Worm (Caenorhabditis elegans) whole organism, L2 larva: ENCODE data around the gene aptf-4.

ENCODE experiments used
- C34F6.9 ChIP-seq: fragments of 150-350 bp; optimal IDR thresholded peaks from 2 replicates; lab custom pipeline; 2014; ENCODE audit warnings: missing biosample characterization, missing genetic modification characterization
- F13H6.1 ChIP-seq: sonication (generic microtip); optimal IDR thresholded peaks from 2 replicates; lab custom pipeline; 2016; ENCODE audit warnings: missing genetic modification characterization, missing compliant biosample characterization
- R02D3.7 ChIP-seq: fragments of 150-350 bp; optimal IDR thresholded peaks from 2 replicates; lab custom pipeline; 2014; ENCODE audit warnings: missing biosample characterization, missing genetic modification characterization
- Y55F3AM.14 ChIP-seq: fragments of 200-800 bp; sonication (Bioruptor generic); optimal IDR thresholded peaks from 2 replicates; lab custom pipeline; 2018; ENCODE audit warnings: mild to moderate bottlenecking, missing genetic modification characterization, missing compliant biosample characterization
- ZK546.5 ChIP-seq: sonication (generic microtip); optimal IDR thresholded peaks from 2 replicates; lab custom pipeline; 2017; ENCODE audit warnings: missing biosample characterization, missing genetic modification characterization
- alr-1 ChIP-seq: fragments of 150-350 bp; optimal IDR thresholded peaks from 2 replicates; lab custom pipeline; 2014; ENCODE audit warnings: missing biosample characterization, missing genetic modification characterization
- aly-2 ChIP-seq: fragments of 150-350 bp; optimal IDR thresholded peaks from 2 replicates; lab custom pipeline; 2014; ENCODE audit warnings: missing biosample characterization, missing genetic modification characterization
- ama-1 ChIP-seq: fragments of 150-350 bp; optimal IDR thresholded peaks from 2 replicates; lab custom pipeline; 2018; ENCODE audit warnings: inconsistent platforms
- blmp-1 ChIP-seq: sonication (generic microtip); optimal IDR thresholded peaks from 2 replicates; lab custom pipeline; 2017; ENCODE audit warnings: missing genetic modification characterization, mild to moderate bottlenecking, missing compliant biosample characterization, antibody characterized with exemption, moderate library complexity; ENCODE audit not compliant: insufficient read depth
- ceh-16 ChIP-seq: fragments of 150-350 bp; optimal IDR thresholded peaks from 2 replicates; lab custom pipeline; 2014; ENCODE audit warnings: missing biosample characterization, missing genetic modification characterization
- crh-2 ChIP-seq: sonication (generic microtip); optimal IDR thresholded peaks from 2 replicates; lab custom pipeline; 2017; ENCODE audit warnings: missing biosample characterization, missing genetic modification characterization
- dmd-4 ChIP-seq: sonication (generic microtip); optimal IDR thresholded peaks from 2 replicates; lab custom pipeline; 2017; ENCODE audit warnings: missing biosample characterization, missing genetic modification characterization
- elt-1 ChIP-seq: fragments of 150-350 bp; optimal IDR thresholded peaks from 2 replicates; lab custom pipeline; 2014; ENCODE audit warnings: missing biosample characterization, missing genetic modification characterization
- elt-3 ChIP-seq: sonication (generic microtip); optimal IDR thresholded peaks from 2 replicates; lab custom pipeline; 2017; ENCODE audit warnings: missing biosample characterization, missing genetic modification characterization
- fos-1 ChIP-seq: fragments of 150-350 bp; optimal IDR thresholded peaks from 2 replicates; lab custom pipeline; 2014; ENCODE audit warnings: missing biosample characterization, missing genetic modification characterization
- gmeb-1 ChIP-seq: fragments of 150-350 bp; optimal IDR thresholded peaks from 2 replicates; lab custom pipeline; 2014; ENCODE audit warnings: missing biosample characterization, missing genetic modification characterization
- lin-39 ChIP-seq: fragments of 150-350 bp; optimal IDR thresholded peaks from 2 replicates; lab custom pipeline; 2014; ENCODE audit warnings: missing biosample characterization, missing genetic modification reagents, missing genetic modification characterization
- lsy-2 ChIP-seq, 2 experiments: fragments of 150-350 bp in 1 of 2; sonication (generic microtip) in 1 of 2; optimal IDR thresholded peaks; 2 replicates each; lab custom pipeline; 2014 to 2017; ENCODE audit warnings: missing biosample characterization in 2 of 2, missing genetic modification characterization in 2 of 2
- nhr-129 ChIP-seq: fragments of 150-350 bp; optimal IDR thresholded peaks from 2 replicates; lab custom pipeline; 2014; ENCODE audit warnings: missing biosample characterization, missing genetic modification characterization
- nhr-21 ChIP-seq: fragments of 150-350 bp; optimal IDR thresholded peaks from 2 replicates; lab custom pipeline; 2014; ENCODE audit warnings: missing biosample characterization, missing genetic modification characterization
- nhr-237 ChIP-seq: fragments of 150-350 bp; optimal IDR thresholded peaks from 2 replicates; lab custom pipeline; 2014; ENCODE audit warnings: missing biosample characterization, missing genetic modification characterization
- nhr-6 ChIP-seq: fragments of 150-350 bp; optimal IDR thresholded peaks from 2 replicates; lab custom pipeline; 2014; ENCODE audit warnings: missing biosample characterization, missing genetic modification characterization
- nhr-77 ChIP-seq: fragments of 150-350 bp; optimal IDR thresholded peaks from 2 replicates; lab custom pipeline; 2014; ENCODE audit warnings: missing biosample characterization, missing genetic modification characterization
- sem-4 ChIP-seq: fragments of 150-350 bp; optimal IDR thresholded peaks from 2 replicates; lab custom pipeline; 2014; ENCODE audit warnings: missing biosample characterization, missing genetic modification reagents, missing genetic modification characterization
- sma-3 ChIP-seq: sonication (generic microtip); optimal IDR thresholded peaks from 2 replicates; lab custom pipeline; 2016; ENCODE audit warnings: missing genetic modification reagents, missing genetic modification characterization, missing compliant biosample characterization
- sma-9 ChIP-seq, 2 experiments: fragments of 150-350 bp in 1 of 2; sonication (generic microtip) in 1 of 2; optimal IDR thresholded peaks; 2 replicates each; lab custom pipeline; 2014 to 2016; ENCODE audit warnings: missing genetic modification characterization in 2 of 2, mild to moderate bottlenecking in 1 of 2, missing biosample characterization in 1 of 2, missing compliant biosample characterization in 1 of 2, missing genetic modification reagents in 1 of 2, moderate library complexity in 1 of 2
- snpc-4 ChIP-seq: fragments of 150-350 bp; optimal IDR thresholded peaks from 2 replicates; lab custom pipeline; 2014; ENCODE audit warnings: missing biosample characterization, missing genetic modification characterization
- unc-39 ChIP-seq: fragments of 150-350 bp; optimal IDR thresholded peaks from 2 replicates; lab custom pipeline; 2014; ENCODE audit warnings: missing biosample characterization, missing genetic modification characterization
- unc-55 ChIP-seq: fragments of 150-350 bp; sonication (generic microtip); optimal IDR thresholded peaks from 3 replicates; lab custom pipeline; 2014; ENCODE audit warnings: missing biosample characterization, missing genetic modification reagents, missing genetic modification characterization
- zag-1 ChIP-seq: fragments of 150-350 bp; optimal IDR thresholded peaks from 2 replicates; lab custom pipeline; 2014; ENCODE audit warnings: missing biosample characterization, missing genetic modification characterization
- ztf-4 ChIP-seq: fragments of 150-350 bp; optimal IDR thresholded peaks from 2 replicates; lab custom pipeline; 2014; ENCODE audit warnings: missing biosample characterization, missing genetic modification characterization

The aptf-4 gene

DNA sequence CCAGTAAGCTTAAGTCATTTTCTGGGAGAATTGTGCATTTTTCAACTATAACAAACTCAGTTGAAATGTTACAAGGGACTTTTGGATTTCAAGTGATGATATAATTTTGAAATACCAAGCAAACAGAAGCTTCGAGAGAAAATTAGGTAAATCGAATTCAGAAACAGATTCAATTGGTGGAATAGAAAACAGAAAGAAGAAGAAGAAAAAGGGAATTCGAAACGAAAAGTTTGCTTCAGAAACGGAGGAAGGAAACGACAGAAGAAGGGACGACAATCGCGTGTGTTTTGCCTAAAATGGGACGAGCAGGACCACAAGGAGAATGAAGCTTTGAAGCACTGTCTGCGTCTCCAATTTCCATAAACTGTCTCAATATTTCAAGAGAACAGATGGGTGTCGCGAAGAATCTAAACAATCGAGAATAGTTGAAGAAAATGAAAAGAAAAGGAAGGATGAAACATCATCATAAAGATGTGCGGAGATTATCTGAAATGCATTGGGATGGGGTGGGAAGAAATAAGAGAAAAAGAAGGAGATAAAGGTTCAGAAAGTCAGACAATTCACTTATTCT, 3.0 kb upstream of the aptf-4 start:
- TF ChIP-seq zag-1 (tag; lab: Kevin White, UChicago) (peak; percentile 28), sma-3 (GFP tag; lab: Kevin White, UChicago) (no peak), sem-4 (tag; lab: Kevin White, UChicago) (peak; percentile 29), unc-55 (GFP tag; lab: Kevin White, UChicago) (peak; percentile 70), elt-1 (tag; lab: Kevin White, UChicago) (no peak), lsy-2 (tag; optimal IDR thresholded peaks at IDR 0.05; lab: Kevin White, UChicago) (peak in 1 of 2 experiments; percentile 18), nhr-6 (tag; lab: Kevin White, UChicago) (no peak), nhr-129 (tag; lab: Kevin White, UChicago) (peak; percentile 21), blmp-1 (tag; lab: Kevin White, UChicago) (no peak), F13H6.1 (tag; lab: Kevin White, UChicago) (peak; percentile 11), nhr-237 (tag; lab: Kevin White, UChicago) (no peak)

DNA sequence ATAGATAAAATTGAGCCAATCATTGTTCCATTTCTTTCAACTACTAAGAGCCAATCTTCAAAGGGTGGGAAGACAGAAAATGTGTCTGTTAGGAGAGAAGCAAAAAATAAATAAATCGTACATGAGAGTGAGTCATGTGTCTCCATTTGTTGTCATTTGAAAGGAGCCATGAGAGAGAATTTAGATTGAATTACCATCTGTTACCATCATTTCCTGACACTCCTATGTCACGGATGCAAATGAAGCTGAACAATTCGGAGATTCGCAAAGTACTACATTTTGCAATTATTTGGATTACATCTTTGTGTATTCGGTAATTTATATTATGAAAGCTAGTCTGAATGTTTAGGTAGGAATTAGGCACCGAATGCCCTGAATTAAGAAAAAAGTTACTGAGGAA, 2.3 kb upstream of the aptf-4 start:
- no peak for TF ChIP-seq unc-55 (GFP tag; lab: Kevin White, UChicago)
- peak; percentile 16 for TF ChIP-seq lin-39 (tag; lab: Kevin White, UChicago)
- TF ChIP-seq nhr-21 (tag; lab: Kevin White, UChicago), result no peak

DNA sequence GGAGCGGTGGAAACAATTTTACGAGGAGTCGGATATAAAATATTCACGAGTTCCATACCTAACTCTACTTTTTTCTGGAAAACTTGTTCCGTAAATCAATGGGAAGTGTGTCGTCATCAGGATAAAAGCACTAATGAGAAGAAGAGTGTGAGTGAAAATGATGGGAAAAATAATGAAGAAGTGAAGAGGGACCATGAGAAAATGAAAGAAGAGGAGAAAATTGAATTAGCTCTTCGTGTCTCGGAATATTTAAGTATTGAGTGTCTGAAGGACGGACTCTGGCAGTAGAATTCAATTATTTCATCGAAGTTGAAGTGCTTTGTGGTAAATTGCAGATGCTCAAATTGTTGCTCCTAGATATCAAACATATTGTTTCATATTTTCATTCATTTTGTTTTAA, 1.6 kb upstream of the aptf-4 start:
- no peak for TF ChIP-seq elt-1 (tag; lab: Kevin White, UChicago)
- TF ChIP-seq alr-1 (tag; lab: Kevin White, UChicago), result no peak
- TF ChIP-seq sma-9 (GFP tag; optimal IDR thresholded peaks at IDR 0.05; lab: Kevin White, UChicago), result peak; percentile 38
- TF ChIP-seq sma-9 (tag; optimal IDR thresholded peaks at IDR 0.05; lab: Kevin White, UChicago), result no peak
- no peak for TF ChIP-seq unc-39 (tag; lab: Kevin White, UChicago)
- TF ChIP-seq unc-55 (GFP tag; lab: Kevin White, UChicago), result peak; percentile 17
- peak in 1 of 2 experiments; percentile 39 for TF ChIP-seq lsy-2 (tag; optimal IDR thresholded peaks at IDR 0.05; lab: Kevin White, UChicago)
- no peak for TF ChIP-seq ZK546.5 (tag; lab: Kevin White, UChicago)
- TF ChIP-seq C34F6.9 (tag; lab: Kevin White, UChicago), result peak; percentile 49
- no peak for TF ChIP-seq dmd-4 (tag; lab: Kevin White, UChicago)
- TF ChIP-seq blmp-1 (tag; lab: Kevin White, UChicago), result no peak
- peak; percentile 40 for TF ChIP-seq zag-1 (tag; lab: Kevin White, UChicago)
- TF ChIP-seq snpc-4 (tag; lab: Kevin White, UChicago), result no peak
- no peak for TF ChIP-seq R02D3.7
- TF ChIP-seq crh-2 (tag; lab: Kevin White, UChicago), result peak; percentile 35
- TF ChIP-seq fos-1, result no peak

DNA sequence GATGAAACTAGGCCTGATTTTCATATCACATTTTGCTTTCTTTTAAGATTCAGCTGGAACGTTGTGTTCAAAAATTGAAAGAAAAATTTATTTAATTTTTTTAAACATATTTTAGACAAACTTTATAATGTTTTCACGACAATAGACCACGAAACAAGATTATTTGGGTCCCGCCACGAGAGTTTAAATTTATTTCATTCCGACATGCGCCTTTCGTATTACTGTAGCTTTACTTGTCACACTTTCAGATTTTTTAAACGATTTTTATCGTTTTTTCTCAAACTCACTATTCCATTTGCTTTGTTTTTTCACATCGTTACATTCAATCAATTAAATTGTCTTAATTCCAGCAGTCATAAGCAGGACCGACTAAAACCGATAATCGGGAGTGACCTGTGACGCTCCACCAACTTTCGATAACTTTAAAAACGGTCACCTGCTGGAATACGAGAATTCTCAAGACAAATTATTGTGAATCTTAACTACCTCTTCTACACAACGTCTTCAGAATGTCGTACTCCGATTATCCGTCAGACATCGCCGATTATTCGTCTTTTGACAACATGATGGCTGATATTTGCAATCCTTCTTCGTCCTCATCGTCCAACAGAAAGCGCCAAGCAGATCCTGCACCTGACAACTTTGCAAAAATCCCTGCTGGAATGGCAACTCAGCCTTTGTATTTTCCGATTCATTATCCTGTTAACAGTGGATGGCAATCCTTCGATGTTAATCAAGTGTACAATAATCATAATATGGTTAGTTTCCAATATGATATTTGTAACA, 3.2 kb downstream of the aptf-4 start, which contains the start of gene aptf-3:
aptf-3 (plus strand) TSS at position 351 of the 786 bp plus-strand sequence.
- TF ChIP-seq crh-2 (tag; lab: Kevin White, UChicago) (no peak), nhr-77 (tag; lab: Kevin White, UChicago) (no peak), Y55F3AM.14 (GFP tag; lab: Kevin White, UChicago) (no peak), ceh-16 (tag; lab: Kevin White, UChicago) (no peak), elt-3 (tag; lab: Kevin White, UChicago) (no peak), ztf-4 (tag; lab: Kevin White, UChicago) (no peak), aly-2 (tag; lab: Kevin White, UChicago) (no peak), ama-1 (no peak), elt-1 (tag; lab: Kevin White, UChicago) (no peak)

DNA sequence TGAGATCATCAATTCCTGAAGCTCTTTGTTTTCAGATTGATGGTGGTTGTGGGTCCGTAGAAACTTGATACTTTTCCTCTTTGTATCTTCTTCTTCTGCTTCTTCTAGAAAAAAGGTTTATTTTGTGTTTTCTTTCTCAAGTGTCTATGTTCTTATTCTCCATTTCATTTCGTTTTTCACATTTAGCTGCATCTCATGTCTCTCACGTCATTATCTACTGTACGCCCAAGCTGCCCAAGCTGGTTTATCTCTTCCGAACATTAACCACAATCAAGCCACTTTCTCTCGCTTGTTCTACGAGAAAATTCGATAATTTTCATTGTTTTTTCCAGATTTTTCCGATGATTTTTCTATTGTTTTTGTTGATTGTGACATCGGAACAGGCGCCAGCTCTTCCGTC, 8.4 kb downstream of the aptf-4 start, which contains the start of gene F28C6.5:
F28C6.5 (plus strand) TSS at position 301 of the 400 bp plus-strand sequence.
- TF ChIP-seq crh-2 (tag; lab: Kevin White, UChicago) (no peak), gmeb-1 (tag; lab: Kevin White, UChicago) (no peak)
